Worm (Caenorhabditis elegans) whole organism, mixed stage, embryonic: ENCODE data around the gene R03H10.11.

Source experiments
- M03D4.4 ChIP-seq: sonication (generic microtip); optimal IDR thresholded peaks from 2 replicates; lab custom pipeline; 2017; ENCODE audit warnings: mild to moderate bottlenecking, missing genetic modification characterization, missing compliant biosample characterization
- bed-3 ChIP-seq: fragments of 200-800 bp; sonication (Bioruptor generic); optimal IDR thresholded peaks from 3 replicates; lab custom pipeline; 2018; ENCODE audit warnings: mild to moderate bottlenecking, missing genetic modification characterization, moderate library complexity, missing compliant biosample characterization
- blmp-1 ChIP-seq: fragments of 150-350 bp; optimal IDR thresholded peaks from 2 replicates; lab custom pipeline; 2014; ENCODE audit warnings: missing biosample characterization, missing genetic modification characterization
- ceh-39 ChIP-seq: fragments of 150-350 bp; optimal IDR thresholded peaks from 2 replicates; lab custom pipeline; 2014; ENCODE audit warnings: missing biosample characterization, missing genetic modification characterization
- ceh-43 ChIP-seq: fragments of 200-800 bp; sonication (Bioruptor generic); optimal IDR thresholded peaks from 2 replicates; lab custom pipeline; 2018; ENCODE audit warnings: mild to moderate bottlenecking, missing genetic modification characterization, moderate library complexity, missing compliant biosample characterization
- ceh-83 ChIP-seq: fragments of 200-800 bp; sonication (Bioruptor generic); optimal IDR thresholded peaks from 2 replicates; lab custom pipeline; 2018; ENCODE audit warnings: mild to moderate bottlenecking, missing genetic modification characterization, missing compliant biosample characterization
- ces-1 ChIP-seq: fragments of 150-350 bp; optimal IDR thresholded peaks from 2 replicates; lab custom pipeline; 2014; ENCODE audit warnings: missing biosample characterization, missing genetic modification reagents, missing genetic modification characterization
- cnd-1 ChIP-seq: fragments of 200-800 bp; sonication (Bioruptor generic); optimal IDR thresholded peaks from 2 replicates; lab custom pipeline; 2018; ENCODE audit warnings: mild to moderate bottlenecking, missing genetic modification characterization, missing compliant biosample characterization
- drap-1 ChIP-seq: fragments of 200-800 bp; sonication (Bioruptor generic); optimal IDR thresholded peaks from 3 replicates; lab custom pipeline; 2018; ENCODE audit warnings: mild to moderate bottlenecking, missing genetic modification characterization, missing compliant biosample characterization
- elt-1 ChIP-seq: sonication (generic microtip); optimal IDR thresholded peaks from 2 replicates; lab custom pipeline; 2017; ENCODE audit warnings: missing genetic modification characterization, mild to moderate bottlenecking, missing compliant biosample characterization, antibody characterized with exemption, moderate library complexity, borderline replicate concordance; ENCODE audit not compliant: insufficient read depth
- elt-3 ChIP-seq: fragments of 150-350 bp; optimal IDR thresholded peaks from 2 replicates; lab custom pipeline; 2014; ENCODE audit warnings: missing biosample characterization, missing genetic modification characterization
- flh-1 ChIP-seq: fragments of 200-800 bp; sonication (Bioruptor generic); optimal IDR thresholded peaks from 2 replicates; lab custom pipeline; 2018; ENCODE audit warnings: mild to moderate bottlenecking, missing genetic modification characterization, moderate library complexity, missing compliant biosample characterization
- ham-2 ChIP-seq: fragments of 200-800 bp; sonication (Bioruptor generic); optimal IDR thresholded peaks from 2 replicates; lab custom pipeline; 2018; ENCODE audit warnings: mild to moderate bottlenecking, missing genetic modification characterization, missing compliant biosample characterization
- hlh-1 ChIP-seq: fragments of 150-350 bp; optimal IDR thresholded peaks from 2 replicates; lab custom pipeline; 2014; ENCODE audit warnings: missing biosample characterization, missing genetic modification reagents, missing genetic modification characterization
- lin-13 ChIP-seq: fragments of 150-350 bp; optimal IDR thresholded peaks from 2 replicates; lab custom pipeline; 2014; ENCODE audit warnings: missing biosample characterization, missing genetic modification characterization
- mab-5 ChIP-seq: fragments of 150-350 bp; optimal IDR thresholded peaks from 2 replicates; lab custom pipeline; 2014; ENCODE audit warnings: missing biosample characterization, missing genetic modification characterization
- mep-1 ChIP-seq: fragments of 150-350 bp; optimal IDR thresholded peaks from 2 replicates; lab custom pipeline; 2017; ENCODE audit warnings: missing biosample characterization, missing genetic modification reagents, missing genetic modification characterization, inconsistent platforms
- nhr-12 ChIP-seq: fragments of 150-350 bp; optimal IDR thresholded peaks from 2 replicates; lab custom pipeline; 2014; ENCODE audit warnings: missing biosample characterization, missing genetic modification characterization
- nhr-2 ChIP-seq: fragments of 150-350 bp; optimal IDR thresholded peaks from 2 replicates; lab custom pipeline; 2014; ENCODE audit warnings: missing biosample characterization, missing genetic modification characterization
- nhr-237 ChIP-seq: fragments of 150-350 bp; optimal IDR thresholded peaks from 2 replicates; lab custom pipeline; 2014; ENCODE audit warnings: missing biosample characterization, missing genetic modification characterization
- nhr-28 ChIP-seq: fragments of 150-350 bp; optimal IDR thresholded peaks from 2 replicates; lab custom pipeline; 2014; ENCODE audit warnings: missing biosample characterization, missing genetic modification characterization
- pha-4 ChIP-seq: fragments of 150-350 bp; optimal IDR thresholded peaks from 2 replicates; lab custom pipeline; 2018; ENCODE audit warnings: missing biosample characterization, missing genetic modification reagents, missing genetic modification characterization
- sem-2 ChIP-seq: fragments of 200-800 bp; sonication (Bioruptor generic); optimal IDR thresholded peaks from 2 replicates; lab custom pipeline; 2018; ENCODE audit warnings: mild to moderate bottlenecking, missing genetic modification characterization, missing compliant biosample characterization
- sptf-1 ChIP-seq: sonication (generic microtip); optimal IDR thresholded peaks from 2 replicates; lab custom pipeline; 2017; ENCODE audit warnings: mild to moderate bottlenecking, missing genetic modification characterization, moderate library complexity, missing compliant biosample characterization
- tbx-8 ChIP-seq: fragments of 200-800 bp; sonication (Bioruptor generic); optimal IDR thresholded peaks from 2 replicates; lab custom pipeline; 2018; ENCODE audit warnings: mild to moderate bottlenecking, missing genetic modification characterization, moderate library complexity, missing compliant biosample characterization
- unc-120 ChIP-seq: sonication (generic microtip); optimal IDR thresholded peaks from 2 replicates; lab custom pipeline; 2017; ENCODE audit warnings: missing genetic modification characterization, missing compliant biosample characterization; ENCODE audit not compliant: poor library complexity, severe bottlenecking
- unc-39 ChIP-seq: fragments of 150-350 bp; optimal IDR thresholded peaks from 2 replicates; lab custom pipeline; 2014; ENCODE audit warnings: missing biosample characterization, missing genetic modification characterization
- unc-62 ChIP-seq: fragments of 150-350 bp; optimal IDR thresholded peaks from 2 replicates; lab custom pipeline; 2014; ENCODE audit warnings: missing biosample characterization, missing genetic modification reagents, missing genetic modification characterization
- ztf-11 ChIP-seq: fragments of 150-350 bp; optimal IDR thresholded peaks from 2 replicates; lab custom pipeline; 2014; ENCODE audit warnings: missing biosample characterization, missing genetic modification characterization

The R03H10.11 gene

ce11 chrII:4211113-4211512, 28.6 kb downstream of the R03H10.11 start, which contains the start of gene F31D5.7:
Gene F31D5.7, plus strand, starts transcription at chrII:4211413.
- TF ChIP-seq mab-5 (tag; lab: Kevin White, UChicago) (no peak), unc-120 (tag; lab: Kevin White, UChicago) (no peak), mep-1 (no peak), elt-3 (tag; lab: Kevin White, UChicago) (no peak), ceh-39 (no peak), cnd-1 (tag; lab: Kevin White, UChicago) (no peak), sptf-1 (tag; lab: Kevin White, UChicago) (no peak), elt-1 (no peak), pha-4 (tag; lab: Kevin White, UChicago) (no peak), M03D4.4 (tag; lab: Kevin White, UChicago) (no peak), sem-2 (GFP tag; lab: Kevin White, UChicago) (no peak), flh-1 (GFP tag; lab: Kevin White, UChicago) (no peak), ces-1 (GFP tag; lab: Kevin White, UChicago) (no peak), ceh-83 (GFP tag; lab: Kevin White, UChicago) (no peak), nhr-12 (no peak), blmp-1 (no peak), nhr-237 (tag; lab: Kevin White, UChicago) (no peak), unc-39 (tag; lab: Kevin White, UChicago) (no peak)

- TF ChIP-seq bed-3 (GFP tag; lab: Kevin White, UChicago) (no peak), mep-1 (no peak), ces-1 (GFP tag; lab: Kevin White, UChicago) (no peak), blmp-1 (no peak), unc-39 (tag; lab: Kevin White, UChicago) (no peak), tbx-8 (GFP tag; lab: Kevin White, UChicago) (no peak), elt-1 (no peak), ceh-83 (GFP tag; lab: Kevin White, UChicago) (no peak), hlh-1 (tag; lab: Kevin White, UChicago) (no peak), unc-62 (GFP tag; lab: Kevin White, UChicago) (no peak), lin-13 (tag; lab: Kevin White, UChicago) (no peak), nhr-28 (tag; lab: Kevin White, UChicago) (no peak), elt-3 (tag; lab: Kevin White, UChicago) (no peak), ham-2 (GFP tag; lab: Kevin White, UChicago) (no peak), sem-2 (GFP tag; lab: Kevin White, UChicago) (no peak), flh-1 (GFP tag; lab: Kevin White, UChicago) (no peak), drap-1 (GFP tag; lab: Kevin White, UChicago) (no peak), ztf-11 (tag; lab: Kevin White, UChicago) (no peak), ceh-43 (GFP tag; lab: Kevin White, UChicago) (no peak)
Measured at ce11 chrII:4215318-4215717, 32.9 kb downstream of the R03H10.11 start, which contains the start of gene F31D5.2. Gene F31D5.2, plus strand, starts transcription at chrII:4215618.

ce11 chrII:4219062-4219461, 36.6 kb downstream of the R03H10.11 start, which contains the start of gene F31D5.1:
Gene F31D5.1, plus strand, starts transcription at chrII:4219362.
- TF ChIP-seq pha-4 (tag; lab: Kevin White, UChicago) (no peak), nhr-2 (tag; lab: Kevin White, UChicago) (no peak), drap-1 (GFP tag; lab: Kevin White, UChicago) (no peak), elt-1 (no peak), elt-3 (tag; lab: Kevin White, UChicago) (no peak), tbx-8 (GFP tag; lab: Kevin White, UChicago) (no peak), M03D4.4 (tag; lab: Kevin White, UChicago) (no peak)
- TF ChIP-seq, all 35 proteins: peak for 0

ce11 chrII:4222469-4222868, 40.0 kb downstream of the R03H10.11 start:
- no peak for TF ChIP-seq nhr-12
- no peak for TF ChIP-seq drap-1 (GFP tag; lab: Kevin White, UChicago)
- no peak for TF ChIP-seq ztf-11 (tag; lab: Kevin White, UChicago)
- no peak for TF ChIP-seq ces-1 (GFP tag; lab: Kevin White, UChicago)
- TF ChIP-seq M03D4.4 (tag; lab: Kevin White, UChicago), result no peak
- no peak for TF ChIP-seq nhr-237 (tag; lab: Kevin White, UChicago)
- no peak for TF ChIP-seq ceh-83 (GFP tag; lab: Kevin White, UChicago)
- TF ChIP-seq sptf-1 (tag; lab: Kevin White, UChicago), result no peak
- TF ChIP-seq, all 35 proteins: peak for 0

- no peak for TF ChIP-seq lin-13 (tag; lab: Kevin White, UChicago)
- no peak for TF ChIP-seq ceh-83 (GFP tag; lab: Kevin White, UChicago)
- TF ChIP-seq drap-1 (GFP tag; lab: Kevin White, UChicago), result no peak
- TF ChIP-seq unc-120 (tag; lab: Kevin White, UChicago), result no peak
- TF ChIP-seq, all 35 proteins: peak for 0
Measured at ce11 chrII:4222983-4223382, 40.5 kb downstream of the R03H10.11 start, which contains the start of gene C16A11.5. Gene C16A11.5, plus strand, starts transcription at chrII:4223305.
